Fruit fly (Drosophila melanogaster) whole organism, adult: Measurements from ENCODE around the gene NLaz.

Experiments
- CG11617 ChIP-seq: fragments of 200-800 bp; sonication (Bioruptor generic); optimal IDR thresholded peaks from 2 replicates; lab custom pipeline; 2017; ENCODE audit warnings: mild to moderate bottlenecking, missing biosample characterization, missing genetic modification reagents, missing genetic modification characterization
- CG12768 ChIP-seq: fragments of 200-800 bp; sonication (Bioruptor generic); optimal IDR thresholded peaks from 2 replicates; lab custom pipeline; 2017; ENCODE audit warnings: missing biosample characterization, missing genetic modification characterization, mild to moderate bottlenecking, moderate library complexity, missing genetic modification reagents
- CG14711 ChIP-seq: fragments of 200-800 bp; sonication (Bioruptor generic); optimal IDR thresholded peaks from 2 replicates; lab custom pipeline; 2018; ENCODE audit warnings: missing biosample characterization, mild to moderate bottlenecking, missing genetic modification characterization, moderate library complexity
- CG1620 ChIP-seq: fragments of 200-800 bp; sonication (Bioruptor generic); optimal IDR thresholded peaks from 2 replicates; lab custom pipeline; 2016; ENCODE audit warnings: missing biosample characterization, missing genetic modification characterization
- CG33017 ChIP-seq: fragments of 200-800 bp; sonication (Bioruptor generic); optimal IDR thresholded peaks from 2 replicates; lab custom pipeline; 2018; ENCODE audit warnings: missing biosample characterization, mild to moderate bottlenecking, missing genetic modification characterization, moderate library complexity
- CG5204 ChIP-seq: fragments of 200-800 bp; sonication (Bioruptor generic); optimal IDR thresholded peaks from 2 replicates; lab custom pipeline; 2016; ENCODE audit warnings: missing biosample characterization, missing genetic modification characterization
- CG7045 ChIP-seq: fragments of 200-800 bp; sonication (Bioruptor generic); optimal IDR thresholded peaks from 2 replicates; lab custom pipeline; 2017; ENCODE audit warnings: missing biosample characterization, mild to moderate bottlenecking, missing genetic modification characterization
- CG7101 ChIP-seq: fragments of 200-800 bp; sonication (Bioruptor generic); optimal IDR thresholded peaks from 2 replicates; lab custom pipeline; 2018; ENCODE audit warnings: missing biosample characterization, mild to moderate bottlenecking, missing genetic modification characterization, moderate library complexity
- Clk ChIP-seq: fragments of 200-800 bp; sonication (Bioruptor generic); optimal IDR thresholded peaks from 2 replicates; lab custom pipeline; 2017; ENCODE audit warnings: missing biosample characterization, missing genetic modification characterization
- Crg-1 ChIP-seq: fragments of 200-800 bp; sonication (Bioruptor generic); optimal IDR thresholded peaks from 2 replicates; lab custom pipeline; 2016; ENCODE audit warnings: missing biosample characterization, missing genetic modification characterization
- Hr96 ChIP-seq: fragments of 200-800 bp; sonication (Bioruptor generic); optimal IDR thresholded peaks from 2 replicates; lab custom pipeline; 2016; ENCODE audit warnings: missing biosample characterization, missing genetic modification characterization
- Mnt ChIP-seq: fragments of 200-800 bp; sonication (Bioruptor generic); optimal IDR thresholded peaks from 2 replicates; lab custom pipeline; 2016; ENCODE audit warnings: missing biosample characterization, mild to moderate bottlenecking, missing genetic modification characterization
- bab1 ChIP-seq: fragments of 200-800 bp; sonication (Bioruptor generic); optimal IDR thresholded peaks from 3 replicates; lab custom pipeline; 2019; ENCODE audit warnings: missing biosample characterization, mild to moderate bottlenecking, missing genetic modification characterization, moderate library complexity
- cic ChIP-seq: fragments of 200-800 bp; sonication (Bioruptor generic); optimal IDR thresholded peaks from 2 replicates; lab custom pipeline; 2017; ENCODE audit warnings: missing biosample characterization, mild to moderate bottlenecking, missing genetic modification characterization, moderate library complexity
- cnc ChIP-seq, 2 experiments: fragments of >200 bp; optimal IDR thresholded peaks; 2 replicates each; lab custom pipeline; 2017
- kay ChIP-seq: fragments of 200-800 bp; sonication (Bioruptor generic); peaks from one replicate; lab custom pipeline; 2016; ENCODE audit warnings: missing biosample characterization, missing genetic modification characterization, borderline replicate concordance
- ovo ChIP-seq: fragments of 200-800 bp; sonication (Bioruptor generic); optimal IDR thresholded peaks from 2 replicates; lab custom pipeline; 2016; ENCODE audit warnings: missing biosample characterization, missing genetic modification characterization
- pad ChIP-seq: fragments of 200-800 bp; sonication (Bioruptor generic); optimal IDR thresholded peaks from 3 replicates; lab custom pipeline; 2017; ENCODE audit warnings: missing biosample characterization, missing genetic modification characterization, mild to moderate bottlenecking, moderate library complexity, missing genetic modification reagents
- tj ChIP-seq: fragments of 200-800 bp; sonication (Bioruptor generic); optimal IDR thresholded peaks from 3 replicates; lab custom pipeline; 2017; ENCODE audit warnings: missing biosample characterization, mild to moderate bottlenecking, missing genetic modification characterization, moderate library complexity
- toe ChIP-seq: fragments of 200-800 bp; sonication (Bioruptor generic); optimal IDR thresholded peaks from 2 replicates; lab custom pipeline; 2016; ENCODE audit warnings: missing biosample characterization, missing genetic modification characterization

NLaz gene

DNA sequence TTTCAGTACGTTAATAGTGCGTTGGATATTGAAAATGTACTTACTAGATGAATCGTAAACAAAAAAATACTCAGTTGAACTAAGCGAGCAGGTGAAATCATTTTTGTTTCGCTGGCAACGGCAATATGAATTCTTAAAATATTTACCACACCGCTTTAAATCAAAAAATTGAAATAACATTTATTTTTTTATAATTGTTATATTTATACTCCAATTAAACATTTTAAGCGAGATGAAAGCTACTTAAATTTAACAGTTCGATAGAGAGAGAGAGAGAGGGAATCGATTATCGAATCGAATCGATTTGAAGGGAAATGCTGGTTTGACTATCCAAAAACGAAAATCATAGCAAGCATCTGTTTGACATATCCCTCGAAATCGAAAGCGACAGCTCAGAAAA is 17.6 kb downstream of the NLaz start, which contains the start of the genes CG33922 and Cdlc2:
Gene CG33922, minus strand, starts transcription at position 101 of the 400 bp plus-strand sequence.
Gene Cdlc2, plus strand, starts transcription at position 330 of the 400 bp plus-strand sequence.
- TF ChIP-seq CG14711 (tag; lab: Kevin White, UChicago) (no peak), cnc (optimal IDR thresholded peaks at IDR 0.05; lab: Kevin White, UChicago) (no peak), ovo (GFP tag; lab: Kevin White, UChicago) (no peak), CG5204 (GFP tag; lab: Kevin White, UChicago) (no peak), Clk (no peak), Hr96 (GFP tag; lab: Kevin White, UChicago) (no peak), CG12768 (GFP tag; lab: Kevin White, UChicago) (no peak), cic (no peak), kay (no peak)

DNA sequence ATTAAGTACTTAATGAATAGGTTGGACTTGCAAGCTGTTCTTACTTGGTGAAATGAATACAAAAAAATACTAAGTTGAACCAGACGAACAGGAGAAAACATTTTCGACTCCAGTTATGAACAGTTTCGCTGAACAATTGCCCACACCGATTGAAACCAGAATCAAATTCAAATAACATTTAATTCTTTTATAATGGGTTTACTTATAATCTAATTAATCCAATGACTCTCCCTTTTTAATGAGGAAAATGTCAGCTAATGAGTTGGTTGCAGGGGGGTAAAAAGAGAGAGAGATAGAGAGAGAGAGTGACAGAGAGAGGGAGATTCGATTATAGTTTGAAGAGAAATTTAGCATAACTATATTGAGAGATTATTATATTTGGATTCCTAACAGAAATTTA is 19.6 kb downstream of the NLaz start, which contains the start of gene CG33923:
Gene CG33923, minus strand, starts transcription at position 101 of the 400 bp plus-strand sequence.
- no peak for TF ChIP-seq tj (GFP tag; lab: Kevin White, UChicago)
- no peak for TF ChIP-seq bab1 (GFP tag; lab: Kevin White, UChicago)
- TF ChIP-seq ovo (GFP tag; lab: Kevin White, UChicago) = no peak
- no peak for TF ChIP-seq CG33017 (tag; lab: Kevin White, UChicago)
- TF ChIP-seq CG14711 (tag; lab: Kevin White, UChicago) = no peak
- no peak for TF ChIP-seq cnc (optimal IDR thresholded peaks at IDR 0.05; lab: Kevin White, UChicago)
- TF ChIP-seq CG7045 (GFP tag; lab: Kevin White, UChicago) = no peak
- no peak for TF ChIP-seq Clk
- TF ChIP-seq toe = no peak
- TF ChIP-seq CG1620 (GFP tag; lab: Kevin White, UChicago) = no peak
- no peak for TF ChIP-seq cic
- no peak for TF ChIP-seq Mnt (GFP tag; lab: Kevin White, UChicago)

DNA sequence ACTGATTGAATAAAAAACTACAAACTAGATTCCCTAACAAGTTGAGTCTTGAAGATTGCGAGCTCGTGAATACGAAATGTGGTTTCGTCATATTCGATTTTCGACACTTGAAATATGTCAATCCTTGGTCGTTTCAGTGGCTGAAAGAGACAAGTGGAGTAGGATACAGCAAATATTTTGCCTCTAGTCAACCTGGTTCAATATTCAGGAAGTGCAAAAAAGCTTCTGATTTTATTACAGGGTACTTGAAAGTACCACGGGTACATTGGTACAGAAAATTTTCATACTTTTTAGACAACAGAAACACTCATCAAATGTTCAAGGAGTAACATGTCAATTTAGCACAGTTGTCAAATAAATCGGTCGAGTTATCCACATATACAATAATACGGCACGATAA is 27.8 kb downstream of the NLaz start, which contains the start of gene CG5440:
Gene CG5440, plus strand, starts transcription at position 301 of the 400 bp plus-strand sequence.
- TF ChIP-seq kay (no peak), CG33017 (tag; lab: Kevin White, UChicago) (no peak), toe (no peak), ovo (GFP tag; lab: Kevin White, UChicago) (no peak), Mnt (GFP tag; lab: Kevin White, UChicago) (no peak), CG11617 (no peak), CG12768 (GFP tag; lab: Kevin White, UChicago) (no peak), CG14711 (tag; lab: Kevin White, UChicago) (no peak), CG5204 (GFP tag; lab: Kevin White, UChicago) (no peak), CG1620 (GFP tag; lab: Kevin White, UChicago) (no peak), cic (no peak), CG7101 (tag; lab: Kevin White, UChicago) (no peak), bab1 (GFP tag; lab: Kevin White, UChicago) (no peak), Hr96 (GFP tag; lab: Kevin White, UChicago) (no peak), tj (GFP tag; lab: Kevin White, UChicago) (no peak), pad (GFP tag; lab: Kevin White, UChicago) (no peak), cnc (optimal IDR thresholded peaks at IDR 0.05; lab: Kevin White, UChicago) (no peak), Crg-1 (GFP tag; lab: Kevin White, UChicago) (no peak)

DNA sequence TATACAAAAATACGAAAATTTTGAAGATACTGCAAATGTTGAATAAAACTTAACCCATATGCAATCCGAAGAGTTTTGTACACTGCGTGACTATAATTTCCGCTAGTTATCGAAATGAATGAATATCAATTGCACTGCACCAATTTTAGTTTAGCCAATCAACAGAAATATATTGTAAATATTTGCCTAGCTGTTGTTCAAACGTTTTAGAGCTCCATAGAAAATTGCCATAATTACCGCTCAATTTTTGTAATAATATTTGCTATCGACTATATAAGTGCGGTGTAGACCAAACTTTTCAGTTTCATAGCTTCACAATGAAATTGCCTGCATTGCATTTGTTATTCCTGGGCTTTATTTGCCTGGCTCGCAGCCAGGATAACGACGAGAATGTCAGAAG is 32.8 kb downstream of the NLaz start, which contains the start of gene a5:
Gene a5, plus strand, starts transcription at position 301 of the 400 bp plus-strand sequence.
- no peak for TF ChIP-seq toe
- no peak for TF ChIP-seq bab1 (GFP tag; lab: Kevin White, UChicago)

DNA sequence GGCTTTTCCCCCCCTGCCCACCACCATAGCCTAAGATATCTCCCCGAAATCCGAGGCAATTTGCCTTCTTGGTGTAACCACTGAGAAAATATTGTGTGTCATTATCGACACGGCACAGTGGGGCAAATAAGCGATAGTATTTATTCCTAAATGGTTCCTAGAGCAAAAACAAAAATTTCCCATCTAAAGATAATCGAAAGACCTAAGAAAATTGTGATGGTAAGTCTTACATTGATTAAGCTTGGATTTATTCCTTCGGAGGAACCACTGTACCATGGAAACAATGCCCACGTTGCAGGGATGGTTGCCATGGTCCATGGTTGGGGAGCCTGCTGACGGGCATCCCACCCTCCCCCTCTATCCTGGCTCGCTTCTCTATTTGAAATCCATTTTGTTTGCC is 45.2 kb downstream of the NLaz start:
- no peak for TF ChIP-seq toe

DNA sequence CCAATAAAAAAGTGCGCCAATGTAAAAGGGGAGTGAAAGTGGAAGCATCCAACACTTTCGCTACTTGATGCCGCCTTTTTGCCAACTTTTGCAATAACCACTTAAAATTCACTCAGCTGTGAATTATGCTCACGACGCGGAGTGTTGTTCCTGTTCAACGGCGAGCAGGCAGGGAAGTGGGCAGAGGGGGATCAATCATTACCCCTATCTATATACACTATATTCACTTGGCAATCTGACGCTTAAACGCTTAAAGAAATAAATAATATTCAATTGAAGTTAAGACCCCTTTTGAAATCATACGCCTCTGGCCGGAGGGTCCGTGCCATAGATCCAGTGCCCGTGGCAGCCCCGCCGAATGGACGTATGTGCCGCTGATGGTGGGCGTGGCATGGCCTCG is 46.3 kb downstream of the NLaz start:
- TF ChIP-seq CG7045 (GFP tag; lab: Kevin White, UChicago) (no peak), Mnt (GFP tag; lab: Kevin White, UChicago) (no peak), kay (no peak), CG1620 (GFP tag; lab: Kevin White, UChicago) (no peak), ovo (GFP tag; lab: Kevin White, UChicago) (no peak)

DNA sequence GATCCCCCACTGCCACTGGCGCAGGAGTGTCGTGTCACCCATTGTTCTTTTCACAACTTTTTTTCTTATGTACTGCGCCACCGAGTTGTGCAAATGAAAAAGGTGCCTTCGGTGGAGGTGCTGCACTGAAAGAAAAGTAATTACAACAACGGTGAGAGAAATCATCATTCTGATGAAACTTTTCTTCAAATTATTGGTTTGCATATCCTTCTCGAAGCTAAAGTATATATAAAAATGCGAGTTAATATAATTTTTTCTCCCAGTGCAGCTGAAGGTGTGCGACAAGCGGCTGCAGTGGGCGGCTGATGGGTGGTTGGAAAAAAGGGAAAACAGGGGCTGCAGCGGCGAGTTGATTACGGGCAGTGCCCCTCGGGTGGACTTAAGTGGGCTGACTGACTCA is 49.3 kb downstream of the NLaz start:
- TF ChIP-seq ovo (GFP tag; lab: Kevin White, UChicago) (no peak), Mnt (GFP tag; lab: Kevin White, UChicago) (no peak), CG14711 (tag; lab: Kevin White, UChicago) (no peak), CG12768 (GFP tag; lab: Kevin White, UChicago) (no peak), CG7101 (tag; lab: Kevin White, UChicago) (no peak), tj (GFP tag; lab: Kevin White, UChicago) (no peak)
